Worm (Caenorhabditis elegans) whole organism, L3 larva: Measurements from ENCODE around the gene Y38H6A.1.
"Not testable (repeated sequence)": the region's sequence is repeated elsewhere in the genome, so short reads cannot be mapped to it uniquely, and the experiment has no call there.

ENCODE experiments used
- R02D3.7 ChIP-seq: fragments of 150-350 bp; optimal IDR thresholded peaks from 2 replicates; lab custom pipeline; 2014; ENCODE audit warnings: missing biosample characterization, missing genetic modification characterization
- ZK546.5 ChIP-seq: sonication (generic microtip); optimal IDR thresholded peaks from 2 replicates; lab custom pipeline; 2017; ENCODE audit warnings: missing biosample characterization, missing genetic modification characterization
- aly-2 ChIP-seq: fragments of 150-350 bp; optimal IDR thresholded peaks from 2 replicates; lab custom pipeline; 2014; ENCODE audit warnings: missing biosample characterization, missing genetic modification characterization
- ama-1 ChIP-seq: fragments of 150-350 bp; optimal IDR thresholded peaks from 2 replicates; lab custom pipeline; 2018
- ceh-28 ChIP-seq: fragments of 150-350 bp; optimal IDR thresholded peaks from 2 replicates; lab custom pipeline; 2014; ENCODE audit warnings: missing biosample characterization, missing genetic modification reagents, missing genetic modification characterization
- daf-12 ChIP-seq: fragments of 150-350 bp; optimal IDR thresholded peaks from 2 replicates; lab custom pipeline; 2014; ENCODE audit warnings: missing biosample characterization, missing genetic modification reagents, missing genetic modification characterization
- egl-27 ChIP-seq: sonication (generic microtip); optimal IDR thresholded peaks from 4 replicates; lab custom pipeline; 2017; ENCODE audit warnings: missing biosample characterization, missing genetic modification reagents, missing genetic modification characterization
- egl-5 ChIP-seq: fragments of 150-350 bp; optimal IDR thresholded peaks from 2 replicates; lab custom pipeline; 2017; ENCODE audit warnings: missing biosample characterization, missing genetic modification reagents, missing genetic modification characterization, inconsistent platforms
- elt-1 ChIP-seq: fragments of 150-350 bp; optimal IDR thresholded peaks from 2 replicates; lab custom pipeline; 2014; ENCODE audit warnings: missing biosample characterization, missing genetic modification characterization
- elt-2 ChIP-seq: sonication (generic microtip); optimal IDR thresholded peaks from 2 replicates; lab custom pipeline; 2016; ENCODE audit warnings: missing genetic modification reagents, mild to moderate bottlenecking, missing genetic modification characterization, missing compliant biosample characterization
- elt-3 ChIP-seq, 3 experiments: fragments of 150-350 bp in 1 of 3; sonication (generic microtip) in 2 of 3; optimal IDR thresholded peaks; 2 replicates in 2 of 3; 4 replicates in 1 of 3; lab custom pipeline; 2014 to 2017; ENCODE audit warnings: missing biosample characterization in 3 of 3, missing genetic modification characterization in 3 of 3
- eor-1 ChIP-seq, 2 experiments: fragments of 150-350 bp; optimal IDR thresholded peaks; 2 replicates each; lab custom pipeline; 2014 to 2018; ENCODE audit warnings: missing biosample characterization in 2 of 2, missing genetic modification characterization in 2 of 2
- fkh-2 ChIP-seq: fragments of 150-350 bp; optimal IDR thresholded peaks from 2 replicates; lab custom pipeline; 2014; ENCODE audit warnings: missing biosample characterization, missing genetic modification reagents, missing genetic modification characterization
- hmg-11 ChIP-seq: sonication (generic microtip); optimal IDR thresholded peaks from 2 replicates; lab custom pipeline; 2016; ENCODE audit warnings: missing genetic modification characterization, missing compliant biosample characterization
- jun-1 ChIP-seq: fragments of 150-350 bp; optimal IDR thresholded peaks from 2 replicates; lab custom pipeline; 2014; ENCODE audit warnings: missing biosample characterization, missing genetic modification reagents, missing genetic modification characterization
- lin-15B ChIP-seq: fragments of 150-350 bp; optimal IDR thresholded peaks from 2 replicates; lab custom pipeline; 2014; ENCODE audit warnings: missing biosample characterization, missing genetic modification characterization
- lsy-12 ChIP-seq: sonication (generic microtip); optimal IDR thresholded peaks from 2 replicates; lab custom pipeline; 2016; ENCODE audit warnings: mild to moderate bottlenecking, missing genetic modification characterization, missing compliant biosample characterization
- mdl-1 ChIP-seq: fragments of 150-350 bp; optimal IDR thresholded peaks from 2 replicates; lab custom pipeline; 2014; ENCODE audit warnings: missing biosample characterization, missing genetic modification characterization
- mml-1 ChIP-seq: fragments of 150-350 bp; sonication (generic microtip); optimal IDR thresholded peaks from 3 replicates; lab custom pipeline; 2014; ENCODE audit warnings: missing biosample characterization, missing genetic modification characterization
- nfya-1 ChIP-seq: sonication (generic microtip); optimal IDR thresholded peaks from 2 replicates; lab custom pipeline; 2017; ENCODE audit warnings: missing genetic modification characterization, mild to moderate bottlenecking, missing compliant biosample characterization, antibody characterized with exemption, moderate library complexity; ENCODE audit not compliant: insufficient read depth
- nhr-11 ChIP-seq: fragments of 150-350 bp; optimal IDR thresholded peaks from 2 replicates; lab custom pipeline; 2014; ENCODE audit warnings: missing biosample characterization, missing genetic modification characterization
- nhr-12 ChIP-seq: fragments of 150-350 bp; optimal IDR thresholded peaks from 2 replicates; lab custom pipeline; 2014; ENCODE audit warnings: missing biosample characterization, missing genetic modification characterization
- nhr-23 ChIP-seq: fragments of 150-350 bp; optimal IDR thresholded peaks from 2 replicates; lab custom pipeline; 2014; ENCODE audit warnings: missing biosample characterization, missing genetic modification reagents, missing genetic modification characterization
- nhr-237 ChIP-seq: fragments of 150-350 bp; optimal IDR thresholded peaks from 2 replicates; lab custom pipeline; 2014; ENCODE audit warnings: missing biosample characterization, missing genetic modification characterization
- nhr-25 ChIP-seq: sonication (generic microtip); optimal IDR thresholded peaks from 2 replicates; lab custom pipeline; 2017; ENCODE audit warnings: missing biosample characterization, missing genetic modification characterization
- nhr-28 ChIP-seq: fragments of 150-350 bp; optimal IDR thresholded peaks from 2 replicates; lab custom pipeline; 2014; ENCODE audit warnings: missing biosample characterization, missing genetic modification characterization
- nhr-43 ChIP-seq: sonication (generic microtip); optimal IDR thresholded peaks from 2 replicates; lab custom pipeline; 2016; ENCODE audit warnings: mild to moderate bottlenecking, missing genetic modification characterization, missing compliant biosample characterization; ENCODE audit not compliant: poor library complexity, severe bottlenecking
- nhr-67 ChIP-seq: fragments of 150-350 bp; optimal IDR thresholded peaks from 2 replicates; lab custom pipeline; 2014; ENCODE audit warnings: missing biosample characterization, missing genetic modification characterization
- nhr-76 ChIP-seq: fragments of 150-350 bp; sonication (generic microtip); optimal IDR thresholded peaks from 5 replicates; lab custom pipeline; 2014; ENCODE audit warnings: missing biosample characterization, missing genetic modification characterization
- pha-4 ChIP-seq: fragments of 150-350 bp; optimal IDR thresholded peaks from 2 replicates; lab custom pipeline; 2014; ENCODE audit warnings: missing biosample characterization, missing genetic modification reagents, missing genetic modification characterization
- pqm-1 ChIP-seq: fragments of 150-350 bp; optimal IDR thresholded peaks from 2 replicates; lab custom pipeline; 2017; ENCODE audit warnings: missing biosample characterization, missing genetic modification characterization, inconsistent platforms
- sea-2 ChIP-seq: fragments of 150-350 bp; sonication (generic microtip); optimal IDR thresholded peaks from 4 replicates; lab custom pipeline; 2014; ENCODE audit warnings: missing biosample characterization, missing genetic modification reagents, missing genetic modification characterization
- skn-1 ChIP-seq: fragments of 150-350 bp; optimal IDR thresholded peaks from 2 replicates; lab custom pipeline; 2014; ENCODE audit warnings: missing biosample characterization, missing genetic modification characterization
- unc-39 ChIP-seq: sonication (generic microtip); optimal IDR thresholded peaks from 4 replicates; lab custom pipeline; 2017; ENCODE audit warnings: missing biosample characterization, missing genetic modification characterization
- unc-62 ChIP-seq: fragments of 150-350 bp; sonication (generic microtip); optimal IDR thresholded peaks from 4 replicates; lab custom pipeline; 2014; ENCODE audit warnings: missing biosample characterization, missing genetic modification reagents, missing genetic modification characterization
- zag-1 ChIP-seq: fragments of 150-350 bp; optimal IDR thresholded peaks from 2 replicates; lab custom pipeline; 2014; ENCODE audit warnings: missing biosample characterization, missing genetic modification characterization
- ztf-4 ChIP-seq: fragments of 150-350 bp; optimal IDR thresholded peaks from 2 replicates; lab custom pipeline; 2014; ENCODE audit warnings: missing biosample characterization, missing genetic modification characterization

The Y38H6A.1 gene

DNA sequence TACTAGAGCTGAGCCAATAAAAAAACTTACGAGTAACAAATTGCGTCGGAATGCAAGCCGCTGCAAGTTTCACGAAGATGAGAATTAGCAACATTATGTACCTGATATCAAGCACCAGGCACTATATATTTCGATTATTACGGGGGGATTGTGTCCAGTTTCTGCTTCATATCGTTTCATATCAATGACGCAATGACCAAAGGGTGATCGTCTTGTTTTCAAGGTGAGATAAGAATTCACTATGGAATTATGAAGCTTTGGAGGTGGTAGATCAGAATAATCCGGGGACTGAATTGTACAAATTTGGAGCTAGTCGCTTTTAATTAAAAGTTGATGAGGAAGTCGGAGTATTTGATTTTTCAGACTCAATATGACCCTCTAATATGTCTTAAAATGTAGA is 41.3 kb downstream of the Y38H6A.1 start, which contains the start of gene K02E2.8:
TSS of gene K02E2.8 (minus strand) at position 101 of the 400 bp plus-strand sequence.
- no peak for TF ChIP-seq elt-1
- no peak for TF ChIP-seq lsy-12 (tag; lab: Kevin White, UChicago)
- no peak for TF ChIP-seq nhr-43 (tag; lab: Kevin White, UChicago)
- no peak for TF ChIP-seq nhr-11 (tag; lab: Kevin White, UChicago)
- TF ChIP-seq egl-27 = no peak
- TF ChIP-seq nhr-23 (tag; lab: Kevin White, UChicago) = no peak
- no peak for TF ChIP-seq lin-15B (tag; lab: Kevin White, UChicago)
- no peak for TF ChIP-seq ceh-28 (tag; lab: Kevin White, UChicago)
- no peak for TF ChIP-seq nhr-67 (tag; lab: Kevin White, UChicago)
- no peak for TF ChIP-seq nhr-76 (tag; lab: Kevin White, UChicago)
- TF ChIP-seq egl-5 = no peak
- TF ChIP-seq ZK546.5 (tag; lab: Kevin White, UChicago) = no peak
- TF ChIP-seq hmg-11 (tag; lab: Kevin White, UChicago) = no peak
- TF ChIP-seq mml-1 = no peak
- no peak for TF ChIP-seq fkh-2 (tag; lab: Kevin White, UChicago)
- TF ChIP-seq aly-2 (tag; lab: Kevin White, UChicago) = no peak
- no peak for TF ChIP-seq nhr-25 (tag; lab: Kevin White, UChicago)
- TF ChIP-seq nfya-1 = no peak
- TF ChIP-seq sea-2 (GFP tag; lab: Kevin White, UChicago) = no peak
- no peak for TF ChIP-seq zag-1 (tag; lab: Kevin White, UChicago)

DNA sequence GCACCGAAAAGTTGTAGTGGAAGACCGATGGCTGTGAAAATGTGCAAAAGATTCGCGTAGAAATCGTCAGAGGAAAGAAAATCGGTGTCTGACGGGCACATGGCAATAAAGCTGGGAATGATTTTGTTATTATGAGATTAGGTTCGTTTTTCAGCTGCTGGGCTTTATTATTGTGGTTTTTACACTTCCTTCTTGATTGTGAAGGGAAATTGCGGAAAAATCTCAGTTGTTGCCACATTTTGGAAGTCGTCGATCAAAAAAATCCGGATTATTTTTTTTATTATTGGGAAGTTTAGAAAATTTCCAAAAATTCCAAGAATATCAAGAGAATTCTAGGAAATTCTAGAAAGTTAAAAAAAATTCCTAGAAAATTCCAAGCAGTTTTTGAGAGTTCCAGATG is 43.6 kb downstream of the Y38H6A.1 start, which contains the start of gene srh-177:
TSS of gene srh-177 (minus strand) at position 101 of the 400 bp plus-strand sequence.
- not testable (repeated sequence) for TF ChIP-seq R02D3.7 (tag; lab: Kevin White, UChicago); ztf-4 (tag; lab: Kevin White, UChicago); ama-1 (lab: Kevin White, UChicago)
- TF ChIP-seq, all 47 proteins: peak for 0; not testable (repeated sequence) for 47

DNA sequence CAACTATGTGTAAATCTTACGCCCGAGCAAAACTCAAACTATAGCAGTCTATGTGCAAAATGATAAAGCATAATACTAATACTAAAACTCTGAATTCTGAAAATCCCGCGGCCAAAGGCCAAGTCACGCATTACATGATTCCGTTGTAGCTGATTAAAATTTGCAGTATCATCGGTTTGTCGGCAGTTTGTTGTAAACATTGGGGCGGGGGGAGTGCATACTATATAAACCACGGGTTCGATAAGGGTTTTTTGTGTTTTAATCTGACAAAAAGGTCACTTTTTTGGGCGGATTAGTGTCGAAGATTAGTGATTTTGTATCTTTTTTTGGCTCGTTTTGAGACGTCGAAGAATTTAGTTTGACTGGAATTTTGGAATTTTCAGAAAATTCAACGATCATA is 49.0 kb downstream of the Y38H6A.1 start:
- no peak for TF ChIP-seq nhr-23 (tag; lab: Kevin White, UChicago)
- TF ChIP-seq nhr-28 (tag; lab: Kevin White, UChicago) = no peak
- no peak for TF ChIP-seq nhr-25 (tag; lab: Kevin White, UChicago)
- TF ChIP-seq nhr-67 (tag; lab: Kevin White, UChicago) = no peak
- no peak for TF ChIP-seq aly-2 (tag; lab: Kevin White, UChicago)
- peak; percentile 20 for TF ChIP-seq pqm-1
- TF ChIP-seq skn-1 = no peak
- TF ChIP-seq daf-12 = no peak
- TF ChIP-seq mdl-1 (tag; lab: Kevin White, UChicago) = no peak
- TF ChIP-seq ztf-4 (tag; lab: Kevin White, UChicago) = no peak
- TF ChIP-seq R02D3.7 (tag; lab: Kevin White, UChicago) = no peak
- no peak for TF ChIP-seq hmg-11 (tag; lab: Kevin White, UChicago)
- TF ChIP-seq unc-62 (GFP tag; lab: Kevin White, UChicago) = no peak
- TF ChIP-seq egl-5 = no peak
- TF ChIP-seq jun-1 (tag; lab: Kevin White, UChicago) = peak; percentile 38
- TF ChIP-seq unc-39 (tag; lab: Kevin White, UChicago) = no peak
- TF ChIP-seq pha-4 (tag; lab: Kevin White, UChicago) = peak; percentile 21
- TF ChIP-seq lsy-12 (tag; lab: Kevin White, UChicago) = no peak
- TF ChIP-seq ZK546.5 (tag; lab: Kevin White, UChicago) = no peak
- TF ChIP-seq nhr-237 (tag; lab: Kevin White, UChicago) = no peak
- no peak for TF ChIP-seq elt-3 (tag; optimal IDR thresholded peaks at IDR 0.05; lab: Kevin White, UChicago)
- no peak for TF ChIP-seq nhr-11 (tag; lab: Kevin White, UChicago)
- TF ChIP-seq nhr-43 (tag; lab: Kevin White, UChicago) = no peak
- TF ChIP-seq elt-2 = peak; percentile 79
- no peak for TF ChIP-seq ama-1 (lab: Kevin White, UChicago)
- TF ChIP-seq nhr-12 (tag; lab: Kevin White, UChicago) = no peak
- no peak for TF ChIP-seq sea-2 (GFP tag; lab: Kevin White, UChicago)
- no peak for TF ChIP-seq zag-1 (tag; lab: Kevin White, UChicago)
- TF ChIP-seq eor-1 (tag; optimal IDR thresholded peaks at IDR 0.05; lab: Kevin White, UChicago) = no peak
- TF ChIP-seq egl-27 = no peak
